Fruit fly (Drosophila melanogaster) whole organism: ENCODE results near the gene rdx.

Source experiments
- Dll ChIP-seq: fragments of >200 bp; optimal IDR thresholded peaks from 2 replicates; lab custom pipeline; 2017
- psq ChIP-seq: fragments of >200 bp; optimal IDR thresholded peaks from 2 replicates; lab custom pipeline; 2017

dm6 chr3R:14026953-14027721, 4.7 kb downstream of the rdx start:
- TF ChIP-seq psq (lab: Kevin White, UChicago) = no peak
- TF ChIP-seq Dll (lab: Kevin White, UChicago) = no peak
